Worm (Caenorhabditis elegans): Measurements from ENCODE around the gene C45H4.13.

- no peak for TF ChIP-seq ztf-11 (tag; optimal IDR thresholded peaks at IDR 0.05)
- no peak for TF ChIP-seq ces-1 (GFP tag; optimal IDR thresholded peaks at IDR 0.05)
- no peak for TF ChIP-seq blmp-1 (tag; optimal IDR thresholded peaks at IDR 0.05)
- no peak for TF ChIP-seq nhr-76 (tag; optimal IDR thresholded peaks at IDR 0.05)
- no peak for TF ChIP-seq mep-1 (tag; optimal IDR thresholded peaks at IDR 0.05)
- TF ChIP-seq nhr-237 (tag; optimal IDR thresholded peaks at IDR 0.05) = no peak
- TF ChIP-seq pha-4 (tag; optimal IDR thresholded peaks at IDR 0.05) = no peak
- TF ChIP-seq unc-62 (GFP tag; optimal IDR thresholded peaks at IDR 0.05) = no peak
- no peak for TF ChIP-seq nhr-28 (tag; optimal IDR thresholded peaks at IDR 0.05)
- TF ChIP-seq snpc-4 (tag; optimal IDR thresholded peaks at IDR 0.05) = no peak
- no peak for TF ChIP-seq M03D4.4 (tag; optimal IDR thresholded peaks at IDR 0.05)
Measured at ce11 chrV:2105976-2106375, 44.8 kb downstream of the C45H4.13 start, which contains the start of gene F22F7.4.

All from whole organism, mixed stage, embryonic.